Fruit fly (Drosophila melanogaster) whole organism: ENCODE measurements around the gene CAH2.

Experiments
- CG8478 ChIP-seq: fragments of >200 bp; optimal IDR thresholded peaks from 2 replicates; lab custom pipeline; 2018; ENCODE audit warnings: inconsistent platforms
- Dll ChIP-seq: fragments of >200 bp; optimal IDR thresholded peaks from 2 replicates; lab custom pipeline; 2017
- EcR ChIP-seq, 2 experiments: fragments of >200 bp; optimal IDR thresholded peaks; 2 replicates each; lab custom pipeline; 2017; ENCODE audit warnings: missing biosample characterization in 2 of 2, missing genetic modification characterization in 2 of 2, missing genetic modification reagents in 2 of 2
- pan ChIP-seq: fragments of >200 bp; optimal IDR thresholded peaks from 2 replicates; lab custom pipeline; 2017
- psq ChIP-seq: fragments of >200 bp; optimal IDR thresholded peaks from 2 replicates; lab custom pipeline; 2017
- usp ChIP-seq: fragments of >200 bp; optimal IDR thresholded peaks from 2 replicates; lab custom pipeline; 2017; ENCODE audit warnings: missing biosample characterization, missing genetic modification characterization, mixed read lengths

The CAH2 gene

dm6 chr3L:12177301-12177700 lies at the start of gene CAH2:
CAH2 (plus strand) TSS chr3L:12177601.
- no peak for TF ChIP-seq EcR (GFP tag; optimal IDR thresholded peaks at IDR 0.05; lab: Kevin White, UChicago)
- no peak for TF ChIP-seq CG8478 (lab: Kevin White, UChicago)
- no peak for TF ChIP-seq psq
- TF ChIP-seq Dll (lab: Kevin White, UChicago), result no peak
- no peak for TF ChIP-seq usp (GFP tag; lab: Kevin White, UChicago)
- TF ChIP-seq pan (lab: Kevin White, UChicago), result no peak

- no peak for TF ChIP-seq psq
These were observed 48.3 kb upstream of the CAH2 start, which contains the start of gene Lsp2 for dm6 chr3L:12129111-12129510. Lsp2 (plus strand) TSS chr3L:12129393.

dm6 chr3L:12131918-12132317 lies 45.5 kb upstream of the CAH2 start, which contains the start of gene DEF8:
DEF8 (plus strand) TSS chr3L:12132146.
- TF ChIP-seq CG8478 (lab: Kevin White, UChicago), result no peak
- TF ChIP-seq pan (lab: Kevin White, UChicago), result no peak
- no peak for TF ChIP-seq psq
- TF ChIP-seq usp (GFP tag; lab: Kevin White, UChicago), result no peak
- TF ChIP-seq EcR (GFP tag; optimal IDR thresholded peaks at IDR 0.05; lab: Kevin White, UChicago), result no peak
- no peak for TF ChIP-seq Dll (lab: Kevin White, UChicago)

dm6 chr3L:12136630-12137029 lies 40.8 kb upstream of the CAH2 start, which contains the start of the genes CG5645 and Atg12:
CG5645 (minus strand) TSS chr3L:12136706.
Atg12 (plus strand) TSS chr3L:12136967.
- no peak for TF ChIP-seq usp (GFP tag; lab: Kevin White, UChicago)
- no peak for TF ChIP-seq Dll (lab: Kevin White, UChicago)
- TF ChIP-seq CG8478 (lab: Kevin White, UChicago), result no peak
- TF ChIP-seq psq, result no peak
- TF ChIP-seq pan (lab: Kevin White, UChicago), result no peak
- no peak for TF ChIP-seq EcR (GFP tag; optimal IDR thresholded peaks at IDR 0.05; lab: Kevin White, UChicago)

dm6 chr3L:12138113-12138899 lies 39.1 kb upstream of the CAH2 start, which contains the start of the genes ND-SGDH and RhoGAP68F:
ND-SGDH (minus strand) TSS chr3L:12138584.
RhoGAP68F (plus strand) TSS chr3L:12138868.
- TF ChIP-seq psq, result no peak
- TF ChIP-seq Dll (lab: Kevin White, UChicago), result no peak

- no peak for TF ChIP-seq EcR (GFP tag; optimal IDR thresholded peaks at IDR 0.05; lab: Kevin White, UChicago)
- TF ChIP-seq pan (lab: Kevin White, UChicago), result no peak
- TF ChIP-seq CG8478 (lab: Kevin White, UChicago), result no peak
- TF ChIP-seq Dll (lab: Kevin White, UChicago), result no peak
- TF ChIP-seq psq, result no peak
- no peak for TF ChIP-seq usp (GFP tag; lab: Kevin White, UChicago)
These were observed 38.1 kb upstream of the CAH2 start for dm6 chr3L:12139232-12139698.

- no peak for TF ChIP-seq EcR (GFP tag; optimal IDR thresholded peaks at IDR 0.05; lab: Kevin White, UChicago)
- TF ChIP-seq CG8478 (lab: Kevin White, UChicago), result no peak
- no peak for TF ChIP-seq pan (lab: Kevin White, UChicago)
- TF ChIP-seq psq, result no peak
- TF ChIP-seq usp (GFP tag; lab: Kevin White, UChicago), result no peak
- TF ChIP-seq Dll (lab: Kevin White, UChicago), result no peak
These were observed 31.4 kb upstream of the CAH2 start, which contains the start of the genes eIF3l and Nrx-IV for dm6 chr3L:12145709-12146694. eIF3l (minus strand) TSS chr3L:12146097. Nrx-IV (plus strand) TSS chr3L:12146519.

dm6 chr3L:12146970-12147369 lies 30.4 kb upstream of the CAH2 start:
- TF ChIP-seq psq (no peak), Dll (lab: Kevin White, UChicago) (no peak), EcR (GFP tag; optimal IDR thresholded peaks at IDR 0.05; lab: Kevin White, UChicago) (no peak)

- TF ChIP-seq pan (lab: Kevin White, UChicago), result no peak
- no peak for TF ChIP-seq Dll (lab: Kevin White, UChicago)
- TF ChIP-seq EcR (GFP tag; optimal IDR thresholded peaks at IDR 0.05; lab: Kevin White, UChicago), result no peak
- no peak for TF ChIP-seq CG8478 (lab: Kevin White, UChicago)
- TF ChIP-seq usp (GFP tag; lab: Kevin White, UChicago), result no peak
- TF ChIP-seq psq, result no peak
These were observed 28.4 kb upstream of the CAH2 start, which contains the start of gene CG32099 for dm6 chr3L:12149024-12149423. CG32099 (plus strand) TSS chr3L:12149273.

- TF ChIP-seq psq (no peak), Dll (lab: Kevin White, UChicago) (no peak), EcR (GFP tag; optimal IDR thresholded peaks at IDR 0.05; lab: Kevin White, UChicago) (no peak), usp (GFP tag; lab: Kevin White, UChicago) (no peak), CG8478 (lab: Kevin White, UChicago) (no peak), pan (lab: Kevin White, UChicago) (no peak)
These were observed 15.2 kb upstream of the CAH2 start for dm6 chr3L:12162156-12162682.

dm6 chr3L:12163082-12163481 lies 14.3 kb upstream of the CAH2 start:
- TF ChIP-seq CG8478 (lab: Kevin White, UChicago), result no peak
- TF ChIP-seq usp (GFP tag; lab: Kevin White, UChicago), result no peak
- TF ChIP-seq pan (lab: Kevin White, UChicago), result no peak
- TF ChIP-seq EcR (GFP tag; optimal IDR thresholded peaks at IDR 0.05; lab: Kevin White, UChicago), result no peak
- TF ChIP-seq Dll (lab: Kevin White, UChicago), result no peak
- TF ChIP-seq psq, result no peak
